Worm (Caenorhabditis elegans) whole organism, L2 larva: ENCODE results near the gene F28H7.2.
A peak's percentile ranks its signal among the peaks of the same experiment; 100 is the strongest.

Experiments used
- C34F6.9 ChIP-seq: fragments of 150-350 bp; optimal IDR thresholded peaks from 2 replicates; lab custom pipeline; 2014; ENCODE audit warnings: missing biosample characterization, missing genetic modification characterization
- F13H6.1 ChIP-seq: sonication (generic microtip); optimal IDR thresholded peaks from 2 replicates; lab custom pipeline; 2016; ENCODE audit warnings: missing genetic modification characterization, missing compliant biosample characterization
- Y55F3AM.14 ChIP-seq: fragments of 200-800 bp; sonication (Bioruptor generic); optimal IDR thresholded peaks from 2 replicates; lab custom pipeline; 2018; ENCODE audit warnings: mild to moderate bottlenecking, missing genetic modification characterization, missing compliant biosample characterization
- ZK546.5 ChIP-seq: sonication (generic microtip); optimal IDR thresholded peaks from 2 replicates; lab custom pipeline; 2017; ENCODE audit warnings: missing biosample characterization, missing genetic modification characterization
- alr-1 ChIP-seq: fragments of 150-350 bp; optimal IDR thresholded peaks from 2 replicates; lab custom pipeline; 2014; ENCODE audit warnings: missing biosample characterization, missing genetic modification characterization
- ama-1 ChIP-seq: fragments of 150-350 bp; optimal IDR thresholded peaks from 2 replicates; lab custom pipeline; 2018; ENCODE audit warnings: inconsistent platforms
- blmp-1 ChIP-seq: sonication (generic microtip); optimal IDR thresholded peaks from 2 replicates; lab custom pipeline; 2017; ENCODE audit warnings: missing genetic modification characterization, mild to moderate bottlenecking, missing compliant biosample characterization, antibody characterized with exemption, moderate library complexity; ENCODE audit not compliant: insufficient read depth
- ceh-16 ChIP-seq: fragments of 150-350 bp; optimal IDR thresholded peaks from 2 replicates; lab custom pipeline; 2014; ENCODE audit warnings: missing biosample characterization, missing genetic modification characterization
- ceh-82 ChIP-seq: fragments of 150-350 bp; optimal IDR thresholded peaks from 2 replicates; lab custom pipeline; 2014; ENCODE audit warnings: missing biosample characterization, missing genetic modification characterization
- crh-2 ChIP-seq: sonication (generic microtip); optimal IDR thresholded peaks from 2 replicates; lab custom pipeline; 2017; ENCODE audit warnings: missing biosample characterization, missing genetic modification characterization
- dmd-4 ChIP-seq: sonication (generic microtip); optimal IDR thresholded peaks from 2 replicates; lab custom pipeline; 2017; ENCODE audit warnings: missing biosample characterization, missing genetic modification characterization
- egl-27 ChIP-seq: sonication (generic microtip); optimal IDR thresholded peaks from 3 replicates; lab custom pipeline; 2017; ENCODE audit warnings: missing biosample characterization, missing genetic modification reagents, missing genetic modification characterization
- elt-1 ChIP-seq: fragments of 150-350 bp; optimal IDR thresholded peaks from 2 replicates; lab custom pipeline; 2014; ENCODE audit warnings: missing biosample characterization, missing genetic modification characterization
- elt-3 ChIP-seq: sonication (generic microtip); optimal IDR thresholded peaks from 2 replicates; lab custom pipeline; 2017; ENCODE audit warnings: missing biosample characterization, missing genetic modification characterization
- fos-1 ChIP-seq: fragments of 150-350 bp; optimal IDR thresholded peaks from 2 replicates; lab custom pipeline; 2014; ENCODE audit warnings: missing biosample characterization, missing genetic modification characterization
- gmeb-1 ChIP-seq: fragments of 150-350 bp; optimal IDR thresholded peaks from 2 replicates; lab custom pipeline; 2014; ENCODE audit warnings: missing biosample characterization, missing genetic modification characterization
- lin-11 ChIP-seq: fragments of 150-350 bp; sonication (generic microtip); optimal IDR thresholded peaks from 2 replicates; lab custom pipeline; 2014; ENCODE audit warnings: missing biosample characterization, missing genetic modification characterization, inconsistent platforms, mixed read lengths
- lin-39 ChIP-seq: fragments of 150-350 bp; optimal IDR thresholded peaks from 2 replicates; lab custom pipeline; 2014; ENCODE audit warnings: missing biosample characterization, missing genetic modification reagents, missing genetic modification characterization
- lsy-2 ChIP-seq, 2 experiments: fragments of 150-350 bp in 1 of 2; sonication (generic microtip) in 1 of 2; optimal IDR thresholded peaks; 2 replicates each; lab custom pipeline; 2014 to 2017; ENCODE audit warnings: missing biosample characterization in 2 of 2, missing genetic modification characterization in 2 of 2
- mab-5 ChIP-seq: fragments of 150-350 bp; optimal IDR thresholded peaks from 2 replicates; lab custom pipeline; 2014; ENCODE audit warnings: missing biosample characterization, missing genetic modification characterization
- mbf-1 ChIP-seq: sonication (generic microtip); optimal IDR thresholded peaks from 2 replicates; lab custom pipeline; 2017; ENCODE audit warnings: missing biosample characterization, missing genetic modification characterization
- mdl-1 ChIP-seq, 2 experiments: fragments of 150-350 bp in 1 of 2; sonication (generic microtip) in 1 of 2; optimal IDR thresholded peaks; 2 replicates each; lab custom pipeline; 2017; ENCODE audit warnings: missing biosample characterization in 2 of 2, missing genetic modification characterization in 2 of 2
- nhr-10 ChIP-seq: sonication (generic microtip); optimal IDR thresholded peaks from 2 replicates; lab custom pipeline; 2017; ENCODE audit warnings: missing biosample characterization, missing genetic modification characterization
- nhr-11 ChIP-seq: fragments of 150-350 bp; optimal IDR thresholded peaks from 2 replicates; lab custom pipeline; 2014; ENCODE audit warnings: missing biosample characterization, missing genetic modification characterization
- nhr-12 ChIP-seq: fragments of 150-350 bp; optimal IDR thresholded peaks from 2 replicates; lab custom pipeline; 2014; ENCODE audit warnings: missing biosample characterization, missing genetic modification characterization
- nhr-129 ChIP-seq: fragments of 150-350 bp; optimal IDR thresholded peaks from 2 replicates; lab custom pipeline; 2014; ENCODE audit warnings: missing biosample characterization, missing genetic modification characterization
- nhr-21 ChIP-seq: fragments of 150-350 bp; optimal IDR thresholded peaks from 2 replicates; lab custom pipeline; 2014; ENCODE audit warnings: missing biosample characterization, missing genetic modification characterization
- nhr-25 ChIP-seq: fragments of 150-350 bp; sonication (generic microtip); optimal IDR thresholded peaks from 3 replicates; lab custom pipeline; 2014; ENCODE audit warnings: missing biosample characterization, missing genetic modification characterization
- nhr-77 ChIP-seq: fragments of 150-350 bp; optimal IDR thresholded peaks from 2 replicates; lab custom pipeline; 2014; ENCODE audit warnings: missing biosample characterization, missing genetic modification characterization
- peb-1 ChIP-seq: fragments of 150-350 bp; optimal IDR thresholded peaks from 2 replicates; lab custom pipeline; 2014; ENCODE audit warnings: missing biosample characterization, missing genetic modification characterization
- sem-4 ChIP-seq: fragments of 150-350 bp; optimal IDR thresholded peaks from 2 replicates; lab custom pipeline; 2014; ENCODE audit warnings: missing biosample characterization, missing genetic modification reagents, missing genetic modification characterization
- sma-9 ChIP-seq, 2 experiments: fragments of 150-350 bp in 1 of 2; sonication (generic microtip) in 1 of 2; optimal IDR thresholded peaks; 2 replicates each; lab custom pipeline; 2014 to 2016; ENCODE audit warnings: missing genetic modification characterization in 2 of 2, mild to moderate bottlenecking in 1 of 2, missing biosample characterization in 1 of 2, missing compliant biosample characterization in 1 of 2, missing genetic modification reagents in 1 of 2, moderate library complexity in 1 of 2
- snpc-4 ChIP-seq: fragments of 150-350 bp; optimal IDR thresholded peaks from 2 replicates; lab custom pipeline; 2014; ENCODE audit warnings: missing biosample characterization, missing genetic modification characterization
- unc-39 ChIP-seq: fragments of 150-350 bp; optimal IDR thresholded peaks from 2 replicates; lab custom pipeline; 2014; ENCODE audit warnings: missing biosample characterization, missing genetic modification characterization
- unc-55 ChIP-seq: fragments of 150-350 bp; sonication (generic microtip); optimal IDR thresholded peaks from 3 replicates; lab custom pipeline; 2014; ENCODE audit warnings: missing biosample characterization, missing genetic modification reagents, missing genetic modification characterization
- unc-62 ChIP-seq: fragments of 150-350 bp; optimal IDR thresholded peaks from 2 replicates; lab custom pipeline; 2014; ENCODE audit warnings: missing biosample characterization, missing genetic modification reagents, missing genetic modification characterization
- ztf-11 ChIP-seq: sonication (generic microtip); optimal IDR thresholded peaks from 2 replicates; lab custom pipeline; 2017; ENCODE audit warnings: missing biosample characterization, missing genetic modification characterization
- ztf-4 ChIP-seq: fragments of 150-350 bp; optimal IDR thresholded peaks from 2 replicates; lab custom pipeline; 2014; ENCODE audit warnings: missing biosample characterization, missing genetic modification characterization

The F28H7.2 gene

ce11 chrV:10722595-10722994 lies 25.1 kb upstream of the F28H7.2 start:
- TF ChIP-seq ZK546.5 (tag; lab: Kevin White, UChicago) (no peak), unc-55 (GFP tag; lab: Kevin White, UChicago) (no peak), alr-1 (tag; lab: Kevin White, UChicago) (no peak), ztf-4 (tag; lab: Kevin White, UChicago) (no peak), elt-1 (tag; lab: Kevin White, UChicago) (no peak), dmd-4 (tag; lab: Kevin White, UChicago) (no peak), ztf-11 (tag; lab: Kevin White, UChicago) (no peak), ceh-16 (no peak), nhr-10 (tag; lab: Kevin White, UChicago) (no peak), nhr-21 (tag; lab: Kevin White, UChicago) (no peak), mdl-1 (tag; optimal IDR thresholded peaks at IDR 0.05; lab: Kevin White, UChicago) (no peak), nhr-25 (peak; percentile 59), mab-5 (tag; lab: Kevin White, UChicago) (no peak), nhr-129 (peak; percentile 42), sma-9 (GFP tag; optimal IDR thresholded peaks at IDR 0.05; lab: Kevin White, UChicago) (peak; percentile 40), sma-9 (tag; optimal IDR thresholded peaks at IDR 0.05; lab: Kevin White, UChicago) (no peak), peb-1 (tag; lab: Kevin White, UChicago) (no peak), snpc-4 (tag; lab: Kevin White, UChicago) (no peak)
- TF ChIP-seq, all 48 proteins: peak for 3

DNA sequence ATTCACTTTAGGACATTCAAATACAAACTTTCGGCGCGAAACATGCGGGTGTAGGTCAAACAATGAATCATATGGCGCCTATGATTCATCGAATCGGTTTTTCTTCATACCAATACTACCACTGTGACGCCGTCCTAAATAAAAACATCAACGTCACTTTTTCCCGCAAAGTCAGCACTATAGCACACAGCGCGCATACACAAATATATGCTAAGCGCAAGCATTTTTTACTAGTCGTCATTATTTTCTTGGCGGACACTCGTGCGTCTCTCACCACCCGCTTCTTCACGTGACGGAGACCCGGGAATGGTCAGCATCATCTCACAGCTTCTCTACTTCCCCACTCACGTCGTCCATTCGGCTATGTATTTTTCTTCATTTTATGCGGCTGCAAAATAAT lies 24.5 kb upstream of the F28H7.2 start:
- TF ChIP-seq ceh-16 (no peak), gmeb-1 (no peak), lin-11 (tag; lab: Kevin White, UChicago) (peak; percentile 9), crh-2 (tag; lab: Kevin White, UChicago) (peak; percentile 20), lsy-2 (tag; optimal IDR thresholded peaks at IDR 0.05; lab: Kevin White, UChicago) (peak in 1 of 2 experiments; percentile 30), mdl-1 (tag; optimal IDR thresholded peaks at IDR 0.05; lab: Kevin White, UChicago) (peak; percentile 14 to 19), F13H6.1 (peak; percentile 2), unc-55 (GFP tag; lab: Kevin White, UChicago) (peak; percentile 37), blmp-1 (tag; lab: Kevin White, UChicago) (no peak), C34F6.9 (tag; lab: Kevin White, UChicago) (peak; percentile 24), sma-9 (GFP tag; optimal IDR thresholded peaks at IDR 0.05; lab: Kevin White, UChicago) (peak; percentile 58), sma-9 (tag; optimal IDR thresholded peaks at IDR 0.05; lab: Kevin White, UChicago) (no peak)

DNA sequence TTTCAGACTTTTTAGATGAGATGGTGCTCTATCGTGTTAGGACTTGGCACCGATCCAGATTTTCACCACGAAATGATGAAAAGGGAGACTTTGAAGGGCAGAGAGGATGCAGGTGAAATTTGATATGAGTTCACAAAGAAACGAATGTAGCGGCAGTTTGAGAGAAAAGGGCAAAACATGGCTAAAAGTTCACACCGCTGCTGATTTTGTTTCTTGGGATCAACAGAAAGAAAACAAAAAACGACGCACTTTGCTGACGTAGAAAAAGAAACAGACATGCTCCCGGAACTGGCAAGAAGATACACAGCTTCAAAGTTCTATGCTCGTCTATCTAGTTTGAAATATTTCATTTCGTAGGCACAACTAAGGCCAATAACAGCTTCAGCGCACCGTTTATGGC lies 24.1 kb upstream of the F28H7.2 start:
- TF ChIP-seq alr-1 (tag; lab: Kevin White, UChicago) (no peak), ama-1 (lab: Kevin White, UChicago) (no peak)

ce11 chrV:10724472-10724871 lies 23.2 kb upstream of the F28H7.2 start:
- no peak for TF ChIP-seq elt-3
- no peak for TF ChIP-seq nhr-77 (tag; lab: Kevin White, UChicago)
- TF ChIP-seq snpc-4 (tag; lab: Kevin White, UChicago), result no peak
- TF ChIP-seq nhr-129, result peak; percentile 6
- TF ChIP-seq sma-9 (GFP tag; optimal IDR thresholded peaks at IDR 0.05; lab: Kevin White, UChicago), result peak; percentile 46
- no peak for TF ChIP-seq sma-9 (tag; optimal IDR thresholded peaks at IDR 0.05; lab: Kevin White, UChicago)

- TF ChIP-seq C34F6.9 (tag; lab: Kevin White, UChicago) (no peak), nhr-25 (peak; percentile 15), ceh-82 (tag; lab: Kevin White, UChicago) (no peak), ceh-16 (no peak)
These were observed 22.2 kb upstream of the F28H7.2 start for ce11 chrV:10725424-10725951.

DNA sequence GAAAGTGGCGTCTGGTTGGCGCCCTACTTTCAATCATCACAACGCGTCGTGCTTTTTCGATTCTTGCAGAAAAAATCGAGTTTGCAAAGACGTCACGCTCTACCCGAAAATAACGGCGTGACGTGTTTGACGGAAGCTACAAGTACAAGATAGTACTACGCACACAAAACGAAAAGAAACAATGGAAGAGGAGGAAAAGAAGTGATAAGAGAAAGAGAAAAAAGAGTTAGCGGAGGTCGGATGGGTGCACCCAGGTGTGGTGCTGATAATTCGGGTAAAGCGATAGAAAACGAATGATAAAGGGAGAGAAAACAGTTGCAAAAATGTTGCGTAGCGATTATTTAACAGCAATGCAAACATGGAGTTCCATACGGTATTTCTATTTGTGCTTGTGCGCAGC lies 21.0 kb upstream of the F28H7.2 start:
- no peak for TF ChIP-seq dmd-4 (tag; lab: Kevin White, UChicago)
- TF ChIP-seq nhr-129, result peak; percentile 28
- TF ChIP-seq nhr-12 (tag; lab: Kevin White, UChicago), result no peak
- no peak for TF ChIP-seq peb-1 (tag; lab: Kevin White, UChicago)
- no peak for TF ChIP-seq elt-1 (tag; lab: Kevin White, UChicago)
- TF ChIP-seq ztf-11 (tag; lab: Kevin White, UChicago), result no peak
- TF ChIP-seq snpc-4 (tag; lab: Kevin White, UChicago), result no peak
- TF ChIP-seq unc-55 (GFP tag; lab: Kevin White, UChicago), result no peak
- no peak for TF ChIP-seq Y55F3AM.14 (GFP tag; lab: Kevin White, UChicago)
- no peak for TF ChIP-seq lsy-2 (tag; optimal IDR thresholded peaks at IDR 0.05; lab: Kevin White, UChicago)
- TF ChIP-seq mdl-1 (tag; optimal IDR thresholded peaks at IDR 0.05; lab: Kevin White, UChicago), result peak in 1 of 2 experiments; percentile 27
- TF ChIP-seq gmeb-1, result peak; percentile 33
- TF ChIP-seq sma-9 (GFP tag; optimal IDR thresholded peaks at IDR 0.05; lab: Kevin White, UChicago), result peak; percentile 73
- no peak for TF ChIP-seq sma-9 (tag; optimal IDR thresholded peaks at IDR 0.05; lab: Kevin White, UChicago)
- TF ChIP-seq lin-39 (tag; lab: Kevin White, UChicago), result no peak
- TF ChIP-seq alr-1 (tag; lab: Kevin White, UChicago), result no peak
- TF ChIP-seq fos-1 (tag; lab: Kevin White, UChicago), result peak; percentile 76
- peak; percentile 8 for TF ChIP-seq egl-27
- no peak for TF ChIP-seq mbf-1
- TF ChIP-seq nhr-25, result no peak
- peak; percentile 67 for TF ChIP-seq F13H6.1
- TF ChIP-seq sem-4 (tag; lab: Kevin White, UChicago), result no peak
- TF ChIP-seq unc-62 (GFP tag; lab: Kevin White, UChicago), result no peak
- no peak for TF ChIP-seq nhr-21 (tag; lab: Kevin White, UChicago)
- no peak for TF ChIP-seq blmp-1 (tag; lab: Kevin White, UChicago)
- TF ChIP-seq nhr-77 (tag; lab: Kevin White, UChicago), result no peak
- TF ChIP-seq unc-39 (tag; lab: Kevin White, UChicago), result no peak
- TF ChIP-seq crh-2 (tag; lab: Kevin White, UChicago), result peak; percentile 52
- no peak for TF ChIP-seq nhr-11 (tag; lab: Kevin White, UChicago)
